Fruit fly (Drosophila melanogaster): Measurements from ENCODE around the gene Cyp9f3.

Cyp9f3 gene

dm6 chr3R:12359837-12360236 lies 38.9 kb downstream of the Cyp9f3 start, which contains the start of gene CG4115 (continued):
- no peak for TF ChIP-seq CG42726 (GFP tag; IDR thresholded peaks at IDR 0.05; ENCODE audit: partially characterized antibody)
- no peak for TF ChIP-seq TFAM (GFP tag; optimal IDR thresholded peaks at IDR 0.05)
- peak; percentile 40 for TF ChIP-seq Jarid2 (GFP tag; optimal IDR thresholded peaks at IDR 0.05)
- no peak for TF ChIP-seq hkb (optimal IDR thresholded peaks at IDR 0.05)
- TF ChIP-seq hkb (GFP tag; IDR thresholded peaks at IDR 0.05), result no peak
- TF ChIP-seq CG6254 (GFP tag; optimal IDR thresholded peaks at IDR 0.05), result no peak
- no peak for TF ChIP-seq scrt (GFP tag; optimal IDR thresholded peaks at IDR 0.05)
- TF ChIP-seq CG1233 (GFP tag; optimal IDR thresholded peaks at IDR 0.05), result no peak
- no peak for TF ChIP-seq CG12155 (GFP tag; optimal IDR thresholded peaks at IDR 0.05)
- no peak for TF ChIP-seq D19A (tag; optimal IDR thresholded peaks at IDR 0.05)
- TF ChIP-seq CG13894 (tag; optimal IDR thresholded peaks at IDR 0.05), result no peak
- TF ChIP-seq disco-r (GFP tag; optimal IDR thresholded peaks at IDR 0.05), result no peak
- TF ChIP-seq CG33213 (GFP tag; optimal IDR thresholded peaks at IDR 0.05), result no peak
- peak; percentile 80 for TF ChIP-seq z (GFP tag; IDR thresholded peaks at IDR 0.05)
- TF ChIP-seq Six4 (GFP tag; optimal IDR thresholded peaks at IDR 0.05), result no peak
- TF ChIP-seq trem (tag; optimal IDR thresholded peaks at IDR 0.05), result no peak
- TF ChIP-seq CG14050 (GFP tag; IDR thresholded peaks at IDR 0.05), result no peak
- TF ChIP-seq hbn (GFP tag; IDR thresholded peaks at IDR 0.05; ENCODE audit: partially characterized antibody), result no peak
- TF ChIP-seq yki (optimal IDR thresholded peaks at IDR 0.05), result no peak
- no peak for TF ChIP-seq stwl (tag; optimal IDR thresholded peaks at IDR 0.05)
- no peak for TF ChIP-seq Hsf (GFP tag; optimal IDR thresholded peaks at IDR 0.05)
- TF ChIP-seq her (GFP tag; optimal IDR thresholded peaks at IDR 0.05), result no peak
- TF ChIP-seq sqz (GFP tag; optimal IDR thresholded peaks at IDR 0.05), result peak; percentile 40
- no peak for TF ChIP-seq BEAF-32 (GFP tag; optimal IDR thresholded peaks at IDR 0.05)
- TF ChIP-seq grau (tag; optimal IDR thresholded peaks at IDR 0.05), result no peak
- no peak for TF ChIP-seq CG6791 (GFP tag; IDR thresholded peaks at IDR 0.05; ENCODE audit: partially characterized antibody)
- no peak for TF ChIP-seq CG6272 (GFP tag; IDR thresholded peaks at IDR 0.05)
- no peak for TF ChIP-seq lola (GFP tag; optimal IDR thresholded peaks at IDR 0.05)
- TF ChIP-seq pum (GFP tag; optimal IDR thresholded peaks at IDR 0.05), result no peak
- no peak for TF ChIP-seq MBD-R2 (GFP tag; IDR thresholded peaks at IDR 0.05)
- TF ChIP-seq bab2 (GFP tag; optimal IDR thresholded peaks at IDR 0.05), result no peak
- TF ChIP-seq grn (GFP tag; optimal IDR thresholded peaks at IDR 0.05), result no peak
- no peak for TF ChIP-seq Atf6 (GFP tag; IDR thresholded peaks at IDR 0.05)

- peak; percentile 65 for TF ChIP-seq stwl (tag; optimal IDR thresholded peaks at IDR 0.05)
- TF ChIP-seq Dp (GFP tag; optimal IDR thresholded peaks at IDR 0.05), result peak; percentile 67
- peak; percentile 78 for TF ChIP-seq Dll (GFP tag; IDR thresholded peaks at IDR 0.05; ENCODE audit: partially characterized antibody)
- TF ChIP-seq row (GFP tag; IDR thresholded peaks at IDR 0.05), result peak; percentile 69
- TF ChIP-seq CG15514 (GFP tag; optimal IDR thresholded peaks at IDR 0.05), result peak; percentile 47
- peak; percentile 19 for TF ChIP-seq CoRest (tag; optimal IDR thresholded peaks at IDR 0.05)
- TF ChIP-seq wor (GFP tag; IDR thresholded peaks at IDR 0.05), result no peak
- 0 out of 3 replicates have a peak, but pooled peaks have one; percentile 37 for TF ChIP-seq CG14860 (GFP tag; IDR thresholded peaks at IDR 0.05; ENCODE audit: partially characterized antibody)
- peak in 1 of 2 experiments; percentile 21 for TF ChIP-seq Pdp1 (GFP tag; optimal IDR thresholded peaks at IDR 0.05)
- TF ChIP-seq amos (GFP tag; IDR thresholded peaks at IDR 0.05; ENCODE audit: partially characterized antibody), result peak; percentile 75
- no peak for TF ChIP-seq CG18476 (GFP tag; optimal IDR thresholded peaks at IDR 0.05)
- peak; percentile 16 for TF ChIP-seq CG13424 (tag; optimal IDR thresholded peaks at IDR 0.05)
- TF ChIP-seq Max (GFP tag; optimal IDR thresholded peaks at IDR 0.05), result peak; percentile 14
- 0 out of 3 replicates have a peak, but pooled peaks have one; percentile 34 for TF ChIP-seq CG6791 (GFP tag; IDR thresholded peaks at IDR 0.05; ENCODE audit: partially characterized antibody)
- no peak for TF ChIP-seq CG16815 (GFP tag; optimal IDR thresholded peaks at IDR 0.05)
- peak; percentile 25; the same call in 1 of the 2 replicates for TF ChIP-seq CG31441 (GFP tag; IDR thresholded peaks at IDR 0.05)
- TF ChIP-seq CG2116 (GFP tag; optimal IDR thresholded peaks at IDR 0.05), result peak; percentile 60
- TF ChIP-seq inv (GFP tag; IDR thresholded peaks at IDR 0.05; ENCODE audit: partially characterized antibody), result peak; percentile 62; the same call in 1 of the 2 replicates
- no peak for TF ChIP-seq CG18619 (GFP tag; optimal IDR thresholded peaks at IDR 0.05)
- TF ChIP-seq vnd (GFP tag; IDR thresholded peaks at IDR 0.05; ENCODE audit: partially characterized antibody), result peak; percentile 52; the same call in 2 of the 3 replicates
- TF ChIP-seq MBD-R2 (GFP tag; IDR thresholded peaks at IDR 0.05), result peak; percentile 82
Observed at dm6 chr3R:12356044-12356443, 42.7 kb downstream of the Cyp9f3 start, which contains the start of gene MBD-R2. TSS of gene MBD-R2 (minus strand) at chr3R:12356265.

Measured in whole organism, embryonic.